Worm (Caenorhabditis elegans) whole organism, young adult: Measurements from ENCODE around the gene mod-1.

ENCODE experiments used
- F37B4.10 ChIP-seq: fragments of 200-800 bp; sonication (Bioruptor generic); IDR thresholded peaks from 2 replicates; pipeline ENCODE4 v1.3.6; 2022; ENCODE audit warnings: missing genetic modification characterization, missing compliant biosample characterization
- F49E8.2 ChIP-seq: sonication (generic microtip); optimal IDR thresholded peaks from 3 replicates; lab custom pipeline; 2017; ENCODE audit warnings: missing genetic modification characterization, mild to moderate bottlenecking, missing compliant biosample characterization, antibody characterized with exemption, moderate library complexity; ENCODE audit not compliant: insufficient read depth
- Y56A3A.18 ChIP-seq: fragments of 200-800 bp; sonication (Bioruptor generic); IDR thresholded peaks from 2 replicates; pipeline ENCODE4 v1.3.6; 2022; ENCODE audit warnings: missing genetic modification reagents, missing genetic modification characterization, missing compliant biosample characterization
- Y95B8A.8 ChIP-seq: fragments of 200-800 bp; sonication (Bioruptor generic); IDR thresholded peaks from 2 replicates; pipeline ENCODE4 v1.3.6; 2022; ENCODE audit warnings: missing genetic modification reagents, missing genetic modification characterization, missing compliant biosample characterization
- dpff-1 ChIP-seq: sonication (generic microtip); optimal IDR thresholded peaks from 2 replicates; lab custom pipeline; 2017; ENCODE audit warnings: mild to moderate bottlenecking, missing genetic modification characterization, missing compliant biosample characterization
- egl-44 ChIP-seq: fragments of 200-800 bp; sonication (Bioruptor generic); IDR thresholded peaks from 2 replicates; pipeline ENCODE4 v1.3.6; 2022; ENCODE audit warnings: missing genetic modification reagents, missing genetic modification characterization, missing compliant biosample characterization
- madf-10 ChIP-seq: sonication (generic microtip); optimal IDR thresholded peaks from 2 replicates; lab custom pipeline; 2016; ENCODE audit warnings: mild to moderate bottlenecking, missing genetic modification characterization, missing compliant biosample characterization
- pha-4 ChIP-seq: fragments of 150-350 bp; sonication (generic microtip); optimal IDR thresholded peaks from 2 replicates; lab custom pipeline; 2014; ENCODE audit warnings: missing biosample characterization, missing genetic modification reagents, missing genetic modification characterization
- snpc-4 ChIP-seq, 5 experiments: fragments of 150-350 bp in 1 of 5; sonication (generic microtip) in 4 of 5; optimal IDR thresholded peaks; 2 replicates each; lab custom pipeline; 2014 to 2018; ENCODE audit warnings: missing genetic modification characterization in 5 of 5, missing biosample characterization in 3 of 5, antibody characterized with exemption in 2 of 5, mild to moderate bottlenecking in 2 of 5, missing compliant biosample characterization in 2 of 5, missing genotype in 2 of 5, moderate library complexity in 2 of 5, missing genetic modification reagents in 1 of 5
- zim-3 ChIP-seq: sonication (generic microtip); optimal IDR thresholded peaks from 2 replicates; lab custom pipeline; 2017; ENCODE audit warnings: mild to moderate bottlenecking, missing genetic modification characterization, moderate library complexity, missing compliant biosample characterization
- ztf-26 ChIP-seq: sonication (generic microtip); optimal IDR thresholded peaks from 2 replicates; lab custom pipeline; 2017; ENCODE audit warnings: missing genetic modification characterization, missing compliant biosample characterization
- ztf-3 ChIP-seq: fragments of 200-800 bp; sonication (Bioruptor generic); optimal IDR thresholded peaks from 2 replicates; lab custom pipeline; 2018; ENCODE audit warnings: mild to moderate bottlenecking, missing genetic modification characterization, missing compliant biosample characterization

DNA sequence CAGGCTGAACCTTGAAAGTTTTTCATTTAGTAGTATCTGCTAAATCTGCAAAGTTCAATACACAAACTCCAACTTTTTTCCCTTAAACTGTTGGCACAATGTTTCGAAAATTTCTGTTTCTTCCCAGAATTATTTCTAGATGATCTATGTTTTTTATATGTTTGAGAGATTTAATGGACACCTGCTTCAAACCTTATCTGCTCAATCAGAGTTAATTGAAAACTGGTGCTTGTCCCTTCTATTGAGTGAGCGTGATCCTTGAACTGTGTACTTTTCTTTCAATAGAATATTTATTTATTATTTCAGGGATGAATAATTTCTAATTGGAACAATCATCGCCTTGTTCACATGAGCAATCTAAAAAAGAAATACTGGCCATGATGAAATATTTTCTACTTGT, 15.1 kb downstream of the mod-1 start, which contains the start of gene frpr-13:
- TF ChIP-seq F49E8.2 (tag; lab: Kevin White, UChicago) (no peak), ztf-26 (no peak), Y95B8A.8 (no peak), dpff-1 (tag; lab: Kevin White, UChicago) (no peak), zim-3 (tag; lab: Kevin White, UChicago) (no peak), pha-4 (tag; lab: Kevin White, UChicago) (no peak), egl-44 (GFP tag; lab: Robert Waterston, UW) (no peak), Y56A3A.18 (no peak), ztf-3 (GFP tag; lab: Kevin White, UChicago) (no peak), madf-10 (tag; lab: Kevin White, UChicago) (no peak), snpc-4 (GFP tag; optimal IDR thresholded peaks at IDR 0.05; lab: Kevin White, UChicago) (no peak), snpc-4 (tag; optimal IDR thresholded peaks at IDR 0.05; lab: Kevin White, UChicago) (no peak), F37B4.10 (no peak)
